Fruit fly (Drosophila melanogaster): ENCODE measurements around the gene bard.

DNA sequence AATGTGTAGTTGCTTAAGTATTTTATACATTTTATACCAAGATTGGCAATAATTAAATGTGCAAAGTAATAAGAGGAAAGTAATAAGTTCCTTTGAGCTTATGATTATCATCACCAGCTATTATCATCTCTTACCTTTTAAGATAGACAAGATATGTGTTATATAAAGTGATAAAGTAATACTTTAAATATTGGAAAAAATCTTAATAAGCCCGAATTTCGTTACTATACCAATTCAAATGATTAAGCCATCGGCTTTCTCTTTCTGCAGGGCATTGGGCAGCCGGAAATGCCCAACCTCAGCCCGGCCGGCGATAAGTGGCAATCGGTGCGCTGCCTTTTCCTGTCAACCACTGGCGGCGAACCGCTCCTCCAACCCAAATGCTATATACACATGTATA is 12.9 kb upstream of the bard start:
- TF ChIP-seq CG11617 (GFP tag; optimal IDR thresholded peaks at IDR 0.05) (no peak), CG7101 (tag; optimal IDR thresholded peaks at IDR 0.05) (no peak), tj (GFP tag; optimal IDR thresholded peaks at IDR 0.05) (no peak), cnc (optimal IDR thresholded peaks at IDR 0.05) (no peak), Clk (GFP tag; optimal IDR thresholded peaks at IDR 0.05) (no peak), pad (GFP tag; optimal IDR thresholded peaks at IDR 0.05) (no peak), bab1 (GFP tag; optimal IDR thresholded peaks at IDR 0.05) (no peak), CG12768 (GFP tag; optimal IDR thresholded peaks at IDR 0.05) (no peak), cic (GFP tag; optimal IDR thresholded peaks at IDR 0.05) (no peak), kay (GFP tag; ENCODE audit: borderline replicate concordance) (no peak), Hr96 (GFP tag; optimal IDR thresholded peaks at IDR 0.05) (no peak), CG33017 (tag; optimal IDR thresholded peaks at IDR 0.05) (no peak), CG1620 (GFP tag; optimal IDR thresholded peaks at IDR 0.05) (no peak)

All from whole organism, adult.